Fruit fly (Drosophila melanogaster): Measurements from ENCODE around the gene CG32986.
A peak's percentile ranks its signal among the peaks of the same experiment; 100 is the strongest.

CG32986 gene

DNA sequence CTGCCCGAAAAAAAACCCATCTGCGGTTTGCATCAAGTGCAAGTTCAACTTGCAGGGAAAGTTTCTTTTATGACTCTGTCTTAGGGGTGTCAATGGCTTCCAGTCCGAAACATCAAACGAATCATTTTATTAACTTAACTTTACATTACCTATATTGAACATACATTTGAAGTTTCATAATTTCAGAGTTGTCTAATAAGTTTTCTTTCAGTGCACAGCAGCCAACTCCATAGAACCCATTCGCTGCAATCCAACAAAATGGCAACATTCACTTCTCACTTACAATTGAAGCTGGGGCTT lies 20.4 kb upstream of the CG32986 start (continued):
- TF ChIP-seq Hr78 (GFP tag; optimal IDR thresholded peaks at IDR 0.05), result no peak
- no peak for TF ChIP-seq CG6654 (GFP tag; optimal IDR thresholded peaks at IDR 0.05)
- TF ChIP-seq hkb (optimal IDR thresholded peaks at IDR 0.05), result no peak
- no peak for TF ChIP-seq hkb (GFP tag; IDR thresholded peaks at IDR 0.05)
- no peak for TF ChIP-seq CG2129 (GFP tag; IDR thresholded peaks at IDR 0.05; ENCODE audit: partially characterized antibody)
- TF ChIP-seq CG12236 (GFP tag; optimal IDR thresholded peaks at IDR 0.05), result no peak
- TF ChIP-seq trem (tag; optimal IDR thresholded peaks at IDR 0.05), result peak; percentile 32
- TF ChIP-seq unc-4 (GFP tag; IDR thresholded peaks at IDR 0.05; ENCODE audit: partially characterized antibody), result no peak

DNA sequence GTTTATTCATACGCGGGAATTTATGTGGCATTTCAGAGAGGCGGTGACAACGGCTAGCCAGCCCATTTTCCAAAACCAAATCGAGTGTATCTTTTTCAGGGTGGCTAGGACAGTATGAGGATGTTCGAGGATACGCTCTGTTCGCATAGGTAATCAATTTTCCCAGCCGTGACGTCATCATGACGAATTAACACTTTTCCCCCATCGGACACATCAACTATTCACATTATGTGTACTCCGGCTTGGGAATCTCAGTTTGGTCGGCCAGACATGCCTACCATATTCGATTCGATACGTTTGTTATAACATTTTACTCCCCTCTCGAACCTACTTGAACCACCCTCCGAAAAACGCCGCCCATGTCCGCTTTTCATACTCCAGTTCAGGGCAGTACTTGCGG lies 19.0 kb upstream of the CG32986 start:
- TF ChIP-seq kni (GFP tag; optimal IDR thresholded peaks at IDR 0.05), result peak; percentile 43
- TF ChIP-seq ap (GFP tag; IDR thresholded peaks at IDR 0.05), result no peak
- no peak for TF ChIP-seq onecut (GFP tag; IDR thresholded peaks at IDR 0.05)
- no peak for TF ChIP-seq Bteb2 (GFP tag; optimal IDR thresholded peaks at IDR 0.05)
- peak; percentile 59 for TF ChIP-seq pros (GFP tag; optimal IDR thresholded peaks at IDR 0.05)
- TF ChIP-seq gsb-n (tag; optimal IDR thresholded peaks at IDR 0.05), result peak; percentile 98
- TF ChIP-seq Dll (GFP tag; IDR thresholded peaks at IDR 0.05; ENCODE audit: partially characterized antibody), result no peak
- TF ChIP-seq CG15479 (GFP tag; optimal IDR thresholded peaks at IDR 0.05), result no peak
- TF ChIP-seq CG4820 (GFP tag; optimal IDR thresholded peaks at IDR 0.05), result no peak
- no peak for TF ChIP-seq Ada2b (GFP tag; IDR thresholded peaks at IDR 0.05)
- TF ChIP-seq prd (optimal IDR thresholded peaks at IDR 0.05), result no peak
- TF ChIP-seq prd (GFP tag; IDR thresholded peaks at IDR 0.05), result 0 out of 3 replicates have a peak, but pooled peaks have one; percentile 15
- peak; percentile 3 for TF ChIP-seq dmrt99B (tag; optimal IDR thresholded peaks at IDR 0.05)
- no peak for TF ChIP-seq slp2 (GFP tag; optimal IDR thresholded peaks at IDR 0.05)

DNA sequence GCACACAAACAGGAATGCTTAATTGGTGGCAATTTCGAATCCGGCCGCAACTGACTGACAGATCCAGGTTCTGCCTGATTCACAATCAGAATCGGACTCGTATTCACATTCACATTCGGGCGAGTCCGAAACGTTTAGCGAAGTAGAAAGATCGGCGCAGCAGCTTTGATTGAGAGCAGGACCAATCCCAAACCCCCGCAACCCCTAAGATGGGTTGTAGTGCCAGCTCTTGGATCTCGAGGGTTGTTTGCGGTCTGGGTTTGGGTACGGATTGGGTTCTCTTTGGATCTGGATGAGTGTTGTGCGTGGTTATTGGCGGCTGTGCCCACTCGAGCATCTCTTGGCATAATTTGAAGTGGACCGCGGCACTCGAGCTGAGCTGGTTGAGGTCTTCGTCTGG lies 17.9 kb upstream of the CG32986 start:
- TF ChIP-seq Nf-YC (tag; optimal IDR thresholded peaks at IDR 0.05), result peak; percentile 62
- TF ChIP-seq gsb-n (tag; optimal IDR thresholded peaks at IDR 0.05), result peak; percentile 20
- TF ChIP-seq CG3726 (GFP tag; IDR thresholded peaks at IDR 0.05), result no peak
- TF ChIP-seq CG9215 (GFP tag; IDR thresholded peaks at IDR 0.05), result no peak
- no peak for TF ChIP-seq CG12769 (tag; optimal IDR thresholded peaks at IDR 0.05)
- TF ChIP-seq btn (GFP tag; optimal IDR thresholded peaks at IDR 0.05), result no peak
- TF ChIP-seq Deaf1 (tag; optimal IDR thresholded peaks at IDR 0.05), result peak; percentile 56
- TF ChIP-seq CG17186 (GFP tag; optimal IDR thresholded peaks at IDR 0.05), result no peak
- no peak for TF ChIP-seq tna (GFP tag; IDR thresholded peaks at IDR 0.05; ENCODE audit: partially characterized antibody)
- no peak for TF ChIP-seq CG8089 (GFP tag; optimal IDR thresholded peaks at IDR 0.05)
- no peak for TF ChIP-seq YL-1 (GFP tag; optimal IDR thresholded peaks at IDR 0.05)
- no peak for TF ChIP-seq bowl (GFP tag; IDR thresholded peaks at IDR 0.05)
- peak; percentile 63 for TF ChIP-seq pros (GFP tag; optimal IDR thresholded peaks at IDR 0.05)
- no peak for TF ChIP-seq salm (tag; optimal IDR thresholded peaks at IDR 0.05)
- TF ChIP-seq fru (optimal IDR thresholded peaks at IDR 0.05), result no peak
- TF ChIP-seq sob (GFP tag; IDR thresholded peaks at IDR 0.05), result no peak
- no peak for TF ChIP-seq dati (GFP tag; IDR thresholded peaks at IDR 0.05)
- TF ChIP-seq CG10462 (GFP tag; optimal IDR thresholded peaks at IDR 0.05), result no peak
- TF ChIP-seq Ets97D (GFP tag; optimal IDR thresholded peaks at IDR 0.05), result no peak
- TF ChIP-seq hbn (GFP tag; IDR thresholded peaks at IDR 0.05; ENCODE audit: partially characterized antibody), result no peak
- no peak for TF ChIP-seq CG13287 (GFP tag; IDR thresholded peaks at IDR 0.05; ENCODE audit: partially characterized antibody)
- TF ChIP-seq Hsf (GFP tag; optimal IDR thresholded peaks at IDR 0.05), result no peak
- no peak for TF ChIP-seq CG7928 (GFP tag; optimal IDR thresholded peaks at IDR 0.05)
- no peak for TF ChIP-seq CG4328 (GFP tag; optimal IDR thresholded peaks at IDR 0.05)
- TF ChIP-seq vfl (GFP tag; optimal IDR thresholded peaks at IDR 0.05), result no peak
- no peak for TF ChIP-seq dmrt11E (tag; optimal IDR thresholded peaks at IDR 0.05)
- TF ChIP-seq ash1 (GFP tag; optimal IDR thresholded peaks at IDR 0.05), result no peak
- TF ChIP-seq Nf-YB (GFP tag; optimal IDR thresholded peaks at IDR 0.05), result peak; percentile 63
- TF ChIP-seq CG1602 (GFP tag; optimal IDR thresholded peaks at IDR 0.05), result no peak
- TF ChIP-seq ATbp (GFP tag; optimal IDR thresholded peaks at IDR 0.05), result no peak

All from whole organism, embryonic.